Fruit fly (Drosophila melanogaster) whole organism, embryonic: ENCODE data around the gene CG14131.

Experiments used
- Antp ChIP-seq: fragments of 200-800 bp; sonication (Bioruptor generic); optimal IDR thresholded peaks from 3 replicates; lab custom pipeline; 2016; ENCODE audit warnings: missing biosample characterization, missing genetic modification characterization
- Atf3 ChIP-seq: fragments of 200-800 bp; sonication (Bioruptor generic); optimal IDR thresholded peaks from 3 replicates; lab custom pipeline; 2016; ENCODE audit warnings: missing biosample characterization, missing genetic modification characterization
- CG11696 ChIP-seq: fragments of 200-800 bp; sonication (Bioruptor generic); IDR thresholded peaks from 2 replicates; pipeline ENCODE4 v1.3.6; 2022; ENCODE audit warnings: missing biosample characterization, missing genetic modification characterization
- CG12071 ChIP-seq: fragments of 200-800 bp; sonication (Bioruptor generic); optimal IDR thresholded peaks from 3 replicates; lab custom pipeline; 2018; ENCODE audit warnings: missing biosample characterization, mild to moderate bottlenecking, missing genetic modification characterization
- CG12299 ChIP-seq: fragments of 200-800 bp; sonication (Bioruptor generic); optimal IDR thresholded peaks from 2 replicates; lab custom pipeline; 2018; ENCODE audit warnings: missing biosample characterization, mild to moderate bottlenecking, missing genetic modification characterization
- CG14667 ChIP-seq: fragments of 200-800 bp; sonication (Bioruptor generic); IDR thresholded peaks from 2 replicates; pipeline ENCODE4 v1.3.6; 2022; ENCODE audit warnings: missing biosample characterization, missing genetic modification characterization
- CG1529 ChIP-seq: fragments of 200-800 bp; sonication (Bioruptor generic); optimal IDR thresholded peaks from 3 replicates; lab custom pipeline; 2018; ENCODE audit warnings: missing biosample characterization, missing genetic modification characterization
- CG1647 ChIP-seq: fragments of 200-800 bp; sonication (Bioruptor generic); optimal IDR thresholded peaks from 3 replicates; lab custom pipeline; 2016; ENCODE audit warnings: missing biosample characterization, missing genetic modification characterization
- CG17328 ChIP-seq: fragments of 200-800 bp; sonication (Bioruptor generic); IDR thresholded peaks from 2 replicates; pipeline ENCODE4 v1.3.6; 2022; ENCODE audit warnings: missing biosample characterization, missing genetic modification characterization
- CG17361 ChIP-seq: fragments of 200-800 bp; sonication (Bioruptor generic); IDR thresholded peaks from 3 replicates; pipeline ENCODE4 v1.3.6; 2022; ENCODE audit warnings: missing biosample characterization, missing genetic modification characterization
- CG17568 ChIP-seq: fragments of 200-800 bp; sonication (Bioruptor generic); optimal IDR thresholded peaks from 2 replicates; lab custom pipeline; 2018; ENCODE audit warnings: missing biosample characterization, mild to moderate bottlenecking, missing genetic modification characterization, moderate library complexity
- CG18764 ChIP-seq: fragments of 200-800 bp; sonication (Bioruptor generic); optimal IDR thresholded peaks from 3 replicates; lab custom pipeline; 2016; ENCODE audit warnings: missing biosample characterization, missing genetic modification characterization
- CG2116 ChIP-seq: fragments of 200-800 bp; sonication (Bioruptor generic); optimal IDR thresholded peaks from 3 replicates; lab custom pipeline; 2018; ENCODE audit warnings: missing biosample characterization, mild to moderate bottlenecking, missing genetic modification characterization
- CG2712 ChIP-seq: fragments of 200-800 bp; optimal IDR thresholded peaks from 3 replicates; lab custom pipeline; 2019; ENCODE audit warnings: missing biosample characterization, mild to moderate bottlenecking, missing genetic modification characterization, moderate library complexity
- CG6175 ChIP-seq: fragments of 200-800 bp; sonication (Bioruptor generic); IDR thresholded peaks from 3 replicates; pipeline ENCODE4 v1.3.6; 2022; ENCODE audit warnings: missing biosample characterization, missing genetic modification characterization
- CG7839 ChIP-seq: fragments of 200-800 bp; sonication (Bioruptor generic); optimal IDR thresholded peaks from 3 replicates; lab custom pipeline; 2018; ENCODE audit warnings: missing biosample characterization, mild to moderate bottlenecking, missing genetic modification characterization, moderate library complexity
- CG8290 ChIP-seq, 3 experiments: fragments of 200-800 bp; sonication (Bioruptor generic); optimal IDR thresholded peaks; 2 replicates each; lab custom pipeline; 2016 to 2019; ENCODE audit warnings: missing biosample characterization in 3 of 3, missing genetic modification characterization in 3 of 3, mild to moderate bottlenecking in 2 of 3, moderate library complexity in 1 of 3
- Dad ChIP-seq: fragments of 200-800 bp; sonication (Bioruptor generic); optimal IDR thresholded peaks from 3 replicates; lab custom pipeline; 2016; ENCODE audit warnings: missing biosample characterization, missing genetic modification characterization
- GATAe ChIP-seq: fragments of 200-800 bp; sonication (Bioruptor generic); conservative IDR thresholded peaks from 2 replicates; pipeline ENCODE4 v1.3.6; 2022; ENCODE audit warnings: missing biosample characterization, missing genetic modification characterization
- Hand ChIP-seq: fragments of 200-800 bp; sonication (Bioruptor generic); optimal IDR thresholded peaks from 2 replicates; lab custom pipeline; 2017; ENCODE audit warnings: mild to moderate bottlenecking, missing biosample characterization, missing genetic modification reagents, missing genetic modification characterization
- Oli ChIP-seq: fragments of 200-800 bp; sonication (Bioruptor generic); optimal IDR thresholded peaks from 2 replicates; lab custom pipeline; 2018; ENCODE audit warnings: missing biosample characterization, mild to moderate bottlenecking, missing genetic modification characterization, moderate library complexity
- Ravus ChIP-seq: fragments of 200-800 bp; sonication (Bioruptor generic); IDR thresholded peaks from 2 replicates; pipeline ENCODE4 v1.3.6; 2022; ENCODE audit warnings: missing biosample characterization, missing genetic modification characterization
- Scr ChIP-seq: fragments of 200-800 bp; sonication (Bioruptor generic); IDR thresholded peaks from 2 replicates; pipeline ENCODE4 v1.3.6; 2022; ENCODE audit warnings: missing biosample characterization, missing genetic modification characterization; ENCODE audit not compliant: partially characterized antibody
- Six4 ChIP-seq: fragments of 200-800 bp; sonication (Bioruptor generic); optimal IDR thresholded peaks from 2 replicates; lab custom pipeline; 2016; ENCODE audit warnings: missing biosample characterization, missing genetic modification characterization
- Spps ChIP-seq: fragments of 200-800 bp; sonication (Bioruptor generic); optimal IDR thresholded peaks from 2 replicates; lab custom pipeline; 2018; ENCODE audit warnings: missing biosample characterization, mild to moderate bottlenecking, missing genetic modification characterization
- Sry-δ ChIP-seq: fragments of 200-800 bp; sonication (Bioruptor generic); optimal IDR thresholded peaks from 2 replicates; lab custom pipeline; 2016; ENCODE audit warnings: missing biosample characterization, missing genetic modification characterization
- aop ChIP-seq: fragments of 200-800 bp; sonication (Bioruptor generic); IDR thresholded peaks from 2 replicates; pipeline ENCODE4 v1.3.6; 2022; ENCODE audit warnings: missing biosample characterization, missing genetic modification characterization
- ase ChIP-seq: fragments of 200-800 bp; sonication (Bioruptor generic); IDR thresholded peaks from 3 replicates; pipeline ENCODE4 v1.3.6; 2022; ENCODE audit warnings: missing biosample characterization, missing genetic modification characterization
- bigmax ChIP-seq: fragments of 200-800 bp; sonication (Bioruptor generic); optimal IDR thresholded peaks from 2 replicates; lab custom pipeline; 2018; ENCODE audit warnings: missing biosample characterization, mild to moderate bottlenecking, missing genetic modification characterization
- bowl ChIP-seq: fragments of 200-800 bp; sonication (Bioruptor generic); IDR thresholded peaks from 2 replicates; pipeline ENCODE4 v1.3.6; 2022; ENCODE audit warnings: missing biosample characterization, missing genetic modification characterization
- cad ChIP-seq: fragments of >200 bp; optimal IDR thresholded peaks from 2 replicates; lab custom pipeline; 2017; ENCODE audit warnings: missing biosample characterization, missing genetic modification characterization
- cato ChIP-seq: fragments of 200-800 bp; sonication (Bioruptor generic); optimal IDR thresholded peaks from 2 replicates; lab custom pipeline; 2016; ENCODE audit warnings: missing biosample characterization, missing genetic modification characterization, borderline replicate concordance
- chinmo ChIP-seq: fragments of 200-800 bp; sonication (Bioruptor generic); IDR thresholded peaks from 4 replicates; pipeline ENCODE4 v1.3.6; 2022; ENCODE audit warnings: missing biosample characterization, missing genetic modification characterization; ENCODE audit not compliant: partially characterized antibody
- en ChIP-seq: fragments of 200-800 bp; sonication (Bioruptor generic); optimal IDR thresholded peaks from 2 replicates; lab custom pipeline; 2016; ENCODE audit warnings: missing biosample characterization, missing genetic modification characterization
- esg ChIP-seq: fragments of 200-800 bp; sonication (Bioruptor generic); conservative IDR thresholded peaks from 2 replicates; pipeline ENCODE4 v1.3.6; 2022; ENCODE audit warnings: missing biosample characterization, missing genetic modification characterization
- ewg ChIP-seq: fragments of 200-800 bp; sonication (Bioruptor generic); optimal IDR thresholded peaks from 3 replicates; lab custom pipeline; 2017; ENCODE audit warnings: mild to moderate bottlenecking, missing biosample characterization, missing genetic modification reagents, missing genetic modification characterization
- exex ChIP-seq: fragments of 200-800 bp; sonication (Bioruptor generic); optimal IDR thresholded peaks from 4 replicates; lab custom pipeline; 2018; ENCODE audit warnings: missing biosample characterization, mild to moderate bottlenecking, missing genetic modification characterization, moderate library complexity
- fd3F ChIP-seq: fragments of 200-800 bp; sonication (Bioruptor generic); optimal IDR thresholded peaks from 2 replicates; lab custom pipeline; 2018; ENCODE audit warnings: missing biosample characterization, mild to moderate bottlenecking, missing genetic modification characterization, moderate library complexity
- fd64A ChIP-seq: fragments of 200-800 bp; sonication (Bioruptor generic); optimal IDR thresholded peaks from 3 replicates; lab custom pipeline; 2018; ENCODE audit warnings: missing biosample characterization, mild to moderate bottlenecking, missing genetic modification characterization
- hth ChIP-seq: fragments of >200 bp; optimal IDR thresholded peaks from 2 replicates; lab custom pipeline; 2017; ENCODE audit warnings: inconsistent platforms
- ind ChIP-seq: fragments of 200-800 bp; sonication (Bioruptor generic); optimal IDR thresholded peaks from 3 replicates; lab custom pipeline; 2016; ENCODE audit warnings: missing biosample characterization, missing genetic modification characterization
- jing ChIP-seq: fragments of 200-800 bp; sonication (Bioruptor generic); optimal IDR thresholded peaks from 2 replicates; lab custom pipeline; 2018; ENCODE audit warnings: missing biosample characterization, mild to moderate bottlenecking, missing genetic modification characterization
- kay ChIP-seq: fragments of 200-800 bp; sonication (Bioruptor generic); optimal IDR thresholded peaks from 2 replicates; lab custom pipeline; 2016; ENCODE audit warnings: missing biosample characterization, missing genetic modification characterization
- nerfin-2 ChIP-seq: fragments of 200-800 bp; sonication (Bioruptor generic); IDR thresholded peaks from 2 replicates; pipeline ENCODE4 v1.3.6; 2022; ENCODE audit warnings: missing biosample characterization, missing genetic modification characterization; ENCODE audit not compliant: partially characterized antibody
- pum ChIP-seq: fragments of 200-800 bp; sonication (Bioruptor generic); optimal IDR thresholded peaks from 2 replicates; lab custom pipeline; 2016; ENCODE audit warnings: missing biosample characterization, missing genetic modification characterization
- tap ChIP-seq: fragments of 200-800 bp; optimal IDR thresholded peaks from 3 replicates; lab custom pipeline; 2019; ENCODE audit warnings: missing biosample characterization, mild to moderate bottlenecking, missing genetic modification characterization, moderate library complexity
- tio ChIP-seq: fragments of 200-800 bp; sonication (Bioruptor generic); optimal IDR thresholded peaks from 2 replicates; lab custom pipeline; 2017; ENCODE audit warnings: missing biosample characterization, missing genetic modification characterization, inconsistent platforms
- tna ChIP-seq: fragments of 200-800 bp; sonication (Bioruptor generic); IDR thresholded peaks from 2 replicates; pipeline ENCODE4 v1.3.6; 2022; ENCODE audit warnings: missing biosample characterization, missing genetic modification characterization; ENCODE audit not compliant: partially characterized antibody
- trh ChIP-seq: fragments of 200-800 bp; sonication (Bioruptor generic); optimal IDR thresholded peaks from 2 replicates; lab custom pipeline; 2016; ENCODE audit warnings: missing biosample characterization, missing genetic modification characterization
- unc-4 ChIP-seq: fragments of 200-800 bp; sonication (Bioruptor generic); IDR thresholded peaks from 2 replicates; pipeline ENCODE4 v1.3.6; 2022; ENCODE audit warnings: missing biosample characterization, missing genetic modification characterization; ENCODE audit not compliant: partially characterized antibody
- zen ChIP-seq: fragments of 200-800 bp; sonication (Bioruptor generic); optimal IDR thresholded peaks from 3 replicates; lab custom pipeline; 2018; ENCODE audit warnings: missing biosample characterization, mild to moderate bottlenecking, missing genetic modification characterization, moderate library complexity
- zen2 ChIP-seq: fragments of 200-800 bp; sonication (Bioruptor generic); IDR thresholded peaks from 3 replicates; pipeline ENCODE4 v1.3.6; 2022; ENCODE audit warnings: missing biosample characterization, missing genetic modification characterization; ENCODE audit not compliant: partially characterized antibody

The CG14131 gene

dm6 chr3L:11785291-11785690 is 8.4 kb downstream of the CG14131 start (continued):
- no peak for TF ChIP-seq nerfin-2
- peak; percentile 14 for TF ChIP-seq Sry-δ (GFP tag; lab: Kevin White, UChicago)
- no peak for TF ChIP-seq CG17568
- peak; percentile 54 for TF ChIP-seq esg (GFP tag; lab: Robert Waterston, UW)
- no peak for TF ChIP-seq Scr (GFP tag; lab: Robert Waterston, UW)
- no peak for TF ChIP-seq bowl (GFP tag; lab: Robert Waterston, UW)
- TF ChIP-seq CG2116, result no peak
- TF ChIP-seq aop (GFP tag; lab: Robert Waterston, UW), result no peak
- TF ChIP-seq CG12071 (GFP tag; lab: Kevin White, UChicago), result no peak
- TF ChIP-seq Spps (tag; lab: Kevin White, UChicago), result no peak
- no peak for TF ChIP-seq Atf3 (GFP tag; lab: Kevin White, UChicago)
- TF ChIP-seq Oli (tag; lab: Kevin White, UChicago), result peak; percentile 47
- TF ChIP-seq CG1529 (GFP tag; lab: Kevin White, UChicago), result no peak
- no peak for TF ChIP-seq bigmax (GFP tag; lab: Kevin White, UChicago)
- TF ChIP-seq CG12299 (tag; lab: Kevin White, UChicago), result no peak
- TF ChIP-seq jing (GFP tag; lab: Kevin White, UChicago), result no peak
- TF ChIP-seq CG17361 (GFP tag; lab: Robert Waterston, UW), result no peak
- TF ChIP-seq chinmo, result no peak
- no peak for TF ChIP-seq tio
- no peak for TF ChIP-seq trh
- TF ChIP-seq GATAe, result no peak
- no peak for TF ChIP-seq ind (GFP tag; lab: Kevin White, UChicago)
- no peak for TF ChIP-seq CG14667 (GFP tag; lab: Robert Waterston, UW)
- no peak for TF ChIP-seq unc-4 (GFP tag; lab: Robert Waterston, UW)
- no peak; the same call in 1 of the 2 replicates for TF ChIP-seq Ravus (GFP tag; lab: Robert Waterston, UW)
- no peak for TF ChIP-seq kay (GFP tag; lab: Kevin White, UChicago)
- TF ChIP-seq zen2, result no peak
- no peak for TF ChIP-seq Dad
- no peak for TF ChIP-seq Hand (GFP tag; lab: Kevin White, UChicago)
- no peak for TF ChIP-seq hth
- no peak for TF ChIP-seq CG6175 (GFP tag; lab: Robert Waterston, UW)
- no peak for TF ChIP-seq zen (tag; lab: Kevin White, UChicago)
- TF ChIP-seq ase (GFP tag; lab: Robert Waterston, UW), result no peak
- TF ChIP-seq CG2712, result no peak
- TF ChIP-seq CG1647, result no peak
- no peak for TF ChIP-seq fd64A (GFP tag; lab: Kevin White, UChicago)
- no peak for TF ChIP-seq CG7839
- no peak for TF ChIP-seq tap (tag; lab: Kevin White, UChicago)
- no peak for TF ChIP-seq CG8290 (GFP tag; optimal IDR thresholded peaks at IDR 0.05; lab: Kevin White, UChicago)
- TF ChIP-seq CG8290 (tag; optimal IDR thresholded peaks at IDR 0.05; lab: Kevin White, UChicago), result no peak
- no peak for TF ChIP-seq exex (tag; lab: Kevin White, UChicago)
- no peak for TF ChIP-seq Six4 (GFP tag; lab: Kevin White, UChicago)
- TF ChIP-seq CG17328 (GFP tag; lab: Robert Waterston, UW), result peak; percentile 37; the same call in 1 of the 2 replicates
- no peak for TF ChIP-seq CG11696 (GFP tag; lab: Robert Waterston, UW)
- TF ChIP-seq CG18764 (GFP tag; lab: Kevin White, UChicago), result no peak
- TF ChIP-seq fd3F (GFP tag; lab: Kevin White, UChicago), result peak; percentile 48
- no peak for TF ChIP-seq cato (GFP tag; lab: Kevin White, UChicago)
- TF ChIP-seq pum (GFP tag; lab: Kevin White, UChicago), result peak; percentile 0
- no peak for TF ChIP-seq Antp
- no peak for TF ChIP-seq tna (GFP tag; lab: Robert Waterston, UW)
- no peak for TF ChIP-seq cad (GFP tag; lab: Kevin White, UChicago)
- TF ChIP-seq ewg (GFP tag; lab: Kevin White, UChicago), result no peak
- TF ChIP-seq en (GFP tag; lab: Kevin White, UChicago), result no peak
